Worm (Caenorhabditis elegans) whole organism, L4 larva: ENCODE data around the gene mgl-1.

Source experiments
- F26F4.8 ChIP-seq: fragments of 200-800 bp; sonication (Bioruptor generic); conservative IDR thresholded peaks from 2 replicates; pipeline ENCODE4 v1.3.6; 2022; ENCODE audit warnings: missing genetic modification characterization, missing compliant biosample characterization
- F37D6.2 ChIP-seq: sonication (generic microtip); optimal IDR thresholded peaks from 2 replicates; lab custom pipeline; 2016; ENCODE audit warnings: mild to moderate bottlenecking, missing genetic modification characterization, missing compliant biosample characterization
- F44E2.7 ChIP-seq: fragments of 200-800 bp; sonication (Bioruptor generic); IDR thresholded peaks from 2 replicates; pipeline ENCODE4 v2.1.2; 2022; ENCODE audit warnings: missing genetic modification characterization, missing compliant biosample characterization
- F49E8.2 ChIP-seq: sonication (generic microtip); optimal IDR thresholded peaks from 2 replicates; lab custom pipeline; 2016; ENCODE audit warnings: missing compliant biosample characterization, mild to moderate bottlenecking, missing genetic modification characterization, borderline replicate concordance
- R02D3.7 ChIP-seq: fragments of 150-350 bp; sonication (generic microtip); optimal IDR thresholded peaks from 3 replicates; lab custom pipeline; 2014; ENCODE audit warnings: missing biosample characterization, missing genetic modification characterization
- T20F7.1 ChIP-seq: fragments of 200-800 bp; sonication (Bioruptor generic); optimal IDR thresholded peaks from 2 replicates; lab custom pipeline; 2018; ENCODE audit warnings: mild to moderate bottlenecking, missing genetic modification characterization, missing compliant biosample characterization
- T26A8.4 ChIP-seq: fragments of 200-800 bp; sonication (Bioruptor generic); IDR thresholded peaks from 2 replicates; pipeline ENCODE4 v1.3.6; 2022; ENCODE audit warnings: missing genetic modification characterization, missing compliant biosample characterization
- Y105C5A.15 ChIP-seq: fragments of 200-800 bp; sonication (Bioruptor generic); IDR thresholded peaks from 2 replicates; pipeline ENCODE4 v1.3.6; 2022; ENCODE audit warnings: missing genetic modification characterization, missing compliant biosample characterization
- Y5F2A.4 ChIP-seq: fragments of 200-800 bp; sonication (Bioruptor generic); optimal IDR thresholded peaks from 2 replicates; lab custom pipeline; 2018; ENCODE audit warnings: mild to moderate bottlenecking, missing genetic modification characterization, missing compliant biosample characterization
- Y75B8A.6 ChIP-seq: fragments of 200-800 bp; sonication (Bioruptor generic); IDR thresholded peaks from 2 replicates; pipeline ENCODE4 v1.3.6; 2022; ENCODE audit warnings: missing genetic modification reagents, missing genetic modification characterization, missing compliant biosample characterization
- aly-2 ChIP-seq: sonication (generic microtip); optimal IDR thresholded peaks from 2 replicates; lab custom pipeline; 2018; ENCODE audit warnings: missing biosample characterization, missing genetic modification characterization
- attf-4 ChIP-seq: sonication (generic microtip); optimal IDR thresholded peaks from 3 replicates; lab custom pipeline; 2017; ENCODE audit warnings: missing biosample characterization, missing genetic modification characterization
- ceh-20 ChIP-seq: fragments of 200-800 bp; sonication (Bioruptor generic); IDR thresholded peaks from 2 replicates; pipeline ENCODE4 v1.3.6; 2022; ENCODE audit warnings: missing genetic modification reagents, missing genetic modification characterization, missing compliant biosample characterization
- ceh-32 ChIP-seq: sonication (generic microtip); optimal IDR thresholded peaks from 2 replicates; lab custom pipeline; 2016; ENCODE audit warnings: mild to moderate bottlenecking, missing genetic modification characterization, missing compliant biosample characterization; ENCODE audit not compliant: poor library complexity
- ceh-44 ChIP-seq: fragments of 200-800 bp; sonication (Bioruptor generic); IDR thresholded peaks from 2 replicates; pipeline ENCODE4 v1.3.6; 2022; ENCODE audit warnings: missing genetic modification reagents, missing genetic modification characterization, missing compliant biosample characterization
- ceh-82 ChIP-seq: sonication (generic microtip); optimal IDR thresholded peaks from 2 replicates; lab custom pipeline; 2017; ENCODE audit warnings: missing biosample characterization, missing genetic modification characterization
- ces-1 ChIP-seq: fragments of 150-350 bp; sonication (generic microtip); optimal IDR thresholded peaks from 4 replicates; lab custom pipeline; 2014; ENCODE audit warnings: missing biosample characterization, missing genetic modification reagents, missing genetic modification characterization
- ctbp-1 ChIP-seq: fragments of 200-800 bp; sonication (Bioruptor generic); IDR thresholded peaks from 2 replicates; pipeline ENCODE4 v1.3.6; 2022; ENCODE audit warnings: missing genetic modification reagents, missing genetic modification characterization, missing compliant biosample characterization
- daf-16 ChIP-seq, 3 experiments: sonication (generic microtip); optimal IDR thresholded peaks; 2 replicates each; lab custom pipeline; 2016 to 2017; ENCODE audit warnings: missing genetic modification characterization in 3 of 3, missing genetic modification reagents in 3 of 3, mild to moderate bottlenecking in 2 of 3, missing compliant biosample characterization in 2 of 3, missing biosample characterization in 1 of 3, moderate library complexity in 1 of 3
- dmd-8 ChIP-seq: fragments of 200-800 bp; sonication (Bioruptor generic); IDR thresholded peaks from 2 replicates; pipeline ENCODE4 v1.3.6; 2022; ENCODE audit warnings: missing genetic modification characterization, missing compliant biosample characterization
- dmd-9 ChIP-seq: fragments of 200-800 bp; sonication (Bioruptor generic); IDR thresholded peaks from 2 replicates; pipeline ENCODE4 v1.3.6; 2022; ENCODE audit warnings: missing genetic modification reagents, missing genetic modification characterization, missing compliant biosample characterization
- dpl-1 ChIP-seq: fragments of 150-350 bp; optimal IDR thresholded peaks from 2 replicates; lab custom pipeline; 2014; ENCODE audit warnings: missing biosample characterization, missing genetic modification reagents, missing genetic modification characterization
- duxl-1 ChIP-seq: sonication (generic microtip); optimal IDR thresholded peaks from 2 replicates; lab custom pipeline; 2016; ENCODE audit warnings: mild to moderate bottlenecking, missing genetic modification characterization, moderate library complexity, missing compliant biosample characterization; ENCODE audit not compliant: poor library complexity
- fkh-10 ChIP-seq: fragments of 150-350 bp; optimal IDR thresholded peaks from 2 replicates; lab custom pipeline; 2014; ENCODE audit warnings: missing biosample characterization, missing genetic modification reagents, missing genetic modification characterization
- gei-8 ChIP-seq: fragments of 200-800 bp; sonication (Bioruptor generic); optimal IDR thresholded peaks from 2 replicates; lab custom pipeline; 2018; ENCODE audit warnings: mild to moderate bottlenecking, missing genetic modification characterization, missing compliant biosample characterization
- hlh-11 ChIP-seq: fragments of 200-800 bp; sonication (Bioruptor generic); optimal IDR thresholded peaks from 2 replicates; lab custom pipeline; 2018; ENCODE audit warnings: mild to moderate bottlenecking, missing genetic modification characterization, missing compliant biosample characterization
- hlh-30 ChIP-seq: sonication (generic microtip); optimal IDR thresholded peaks from 2 replicates; lab custom pipeline; 2017; ENCODE audit warnings: antibody characterized with exemption, mild to moderate bottlenecking, missing genetic modification characterization, missing compliant biosample characterization; ENCODE audit not compliant: insufficient read depth
- hmg-1.1 ChIP-seq: fragments of 200-800 bp; sonication (Bioruptor generic); IDR thresholded peaks from 2 replicates; pipeline ENCODE4 v1.3.6; 2022; ENCODE audit warnings: missing genetic modification reagents, missing genetic modification characterization, missing compliant biosample characterization
- lim-7 ChIP-seq: fragments of 200-800 bp; sonication (Bioruptor generic); IDR thresholded peaks from 2 replicates; pipeline ENCODE4 v1.3.6; 2022; ENCODE audit warnings: missing genetic modification characterization, missing compliant biosample characterization
- lin-13 ChIP-seq: fragments of 150-350 bp; optimal IDR thresholded peaks from 2 replicates; lab custom pipeline; 2014; ENCODE audit warnings: missing biosample characterization, missing genetic modification reagents, missing genetic modification characterization
- lin-29 ChIP-seq: fragments of 200-800 bp; sonication (Bioruptor generic); IDR thresholded peaks from 2 replicates; pipeline ENCODE4 v1.3.6; 2022; ENCODE audit warnings: missing genetic modification reagents, missing genetic modification characterization, missing compliant biosample characterization
- lir-3 ChIP-seq: sonication (generic microtip); optimal IDR thresholded peaks from 2 replicates; lab custom pipeline; 2016; ENCODE audit warnings: mild to moderate bottlenecking, missing genetic modification characterization, missing compliant biosample characterization
- madf-5 ChIP-seq, 2 experiments: fragments of 200-800 bp; sonication (Bioruptor generic); IDR thresholded peaks; 2 replicates each; pipeline ENCODE4 v1.3.6; 2022; ENCODE audit warnings: missing compliant biosample characterization in 2 of 2, missing genetic modification characterization in 2 of 2
- mes-2 ChIP-seq: sonication (generic microtip); optimal IDR thresholded peaks from 2 replicates; lab custom pipeline; 2016; ENCODE audit warnings: missing genotype, mild to moderate bottlenecking, missing genetic modification characterization, missing compliant biosample characterization; ENCODE audit not compliant: poor library complexity, severe bottlenecking
- mxl-2 ChIP-seq: fragments of 200-800 bp; sonication (Bioruptor generic); conservative IDR thresholded peaks from 2 replicates; pipeline ENCODE4 v1.3.6; 2022; ENCODE audit warnings: missing genetic modification reagents, missing genetic modification characterization, missing compliant biosample characterization
- mxl-3 ChIP-seq: fragments of 200-800 bp; sonication (Bioruptor generic); optimal IDR thresholded peaks from 2 replicates; lab custom pipeline; 2018; ENCODE audit warnings: mild to moderate bottlenecking, missing genetic modification characterization, missing compliant biosample characterization
- nhr-111 ChIP-seq: fragments of 200-800 bp; sonication (Bioruptor generic); optimal IDR thresholded peaks from 2 replicates; lab custom pipeline; 2018; ENCODE audit warnings: mild to moderate bottlenecking, missing genetic modification characterization, missing compliant biosample characterization
- nhr-25 ChIP-seq: sonication (generic microtip); optimal IDR thresholded peaks from 2 replicates; lab custom pipeline; 2017; ENCODE audit warnings: missing genetic modification characterization, mild to moderate bottlenecking, missing compliant biosample characterization, antibody characterized with exemption, moderate library complexity, borderline replicate concordance; ENCODE audit not compliant: insufficient read depth
- nhr-41 ChIP-seq: fragments of 200-800 bp; sonication (Bioruptor generic); IDR thresholded peaks from 2 replicates; pipeline ENCODE4 v1.3.6; 2022; ENCODE audit warnings: missing genetic modification reagents, missing genetic modification characterization, missing compliant biosample characterization
- nhr-48 ChIP-seq: sonication (generic microtip); optimal IDR thresholded peaks from 2 replicates; lab custom pipeline; 2016; ENCODE audit warnings: mild to moderate bottlenecking, missing genetic modification characterization, missing compliant biosample characterization
- pqm-1 ChIP-seq: sonication (generic microtip); optimal IDR thresholded peaks from 2 replicates; lab custom pipeline; 2017; ENCODE audit warnings: missing biosample characterization, missing genetic modification characterization
- rbr-2 ChIP-seq: sonication (generic microtip); optimal IDR thresholded peaks from 2 replicates; lab custom pipeline; 2016; ENCODE audit warnings: missing genotype, missing genetic modification characterization, missing compliant biosample characterization
- skn-1 ChIP-seq: fragments of 150-350 bp; optimal IDR thresholded peaks from 2 replicates; lab custom pipeline; 2014; ENCODE audit warnings: missing biosample characterization, missing genetic modification characterization
- snpc-1.2 ChIP-seq: fragments of 200-800 bp; sonication (Bioruptor generic); IDR thresholded peaks from 2 replicates; pipeline ENCODE4 v1.3.6; 2022; ENCODE audit warnings: missing genetic modification reagents, missing genetic modification characterization, missing compliant biosample characterization
- snpc-4 ChIP-seq: fragments of 150-350 bp; optimal IDR thresholded peaks from 2 replicates; lab custom pipeline; 2014; ENCODE audit warnings: missing biosample characterization, missing genetic modification characterization
- spr-1 ChIP-seq: sonication (generic microtip); optimal IDR thresholded peaks from 2 replicates; lab custom pipeline; 2016; ENCODE audit warnings: mild to moderate bottlenecking, missing genetic modification characterization, missing compliant biosample characterization
- tag-97 ChIP-seq: fragments of 200-800 bp; sonication (Bioruptor generic); IDR thresholded peaks from 2 replicates; pipeline ENCODE4 v1.3.6; 2022; ENCODE audit warnings: missing genetic modification characterization, missing compliant biosample characterization
- tra-1 ChIP-seq: fragments of 200-800 bp; sonication (Bioruptor generic); IDR thresholded peaks from 2 replicates; pipeline ENCODE4 v1.3.6; 2022; ENCODE audit warnings: missing genetic modification reagents, missing genetic modification characterization, missing compliant biosample characterization
- unc-130 ChIP-seq: sonication (generic microtip); optimal IDR thresholded peaks from 2 replicates; lab custom pipeline; 2016; ENCODE audit warnings: missing genetic modification reagents, missing genetic modification characterization, missing compliant biosample characterization
- ztf-11 ChIP-seq: fragments of 150-350 bp; optimal IDR thresholded peaks from 2 replicates; lab custom pipeline; 2014; ENCODE audit warnings: missing biosample characterization, missing genetic modification characterization

Gene mgl-1

DNA sequence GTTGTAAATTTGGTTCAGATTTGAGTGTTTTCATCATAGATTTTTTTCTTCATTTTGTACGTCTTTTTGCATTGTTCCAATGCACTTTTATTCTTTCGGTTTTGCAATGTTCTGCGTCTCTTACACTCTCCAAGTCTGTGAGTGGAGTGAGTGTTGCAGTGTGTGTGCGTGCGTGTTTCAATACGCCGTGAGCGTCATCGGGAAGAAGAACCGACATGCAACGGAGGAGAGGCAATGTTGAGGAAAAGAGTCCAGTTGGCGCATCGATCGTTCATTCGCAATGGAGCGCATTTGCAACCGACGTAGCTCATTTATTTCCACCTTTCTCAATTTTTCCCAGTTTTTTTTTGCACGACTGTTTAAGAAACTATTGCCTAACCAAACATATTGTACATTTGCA is 17.5 kb downstream of the mgl-1 start, which contains the start of gene ZC506.1 (continued):
- TF ChIP-seq dmd-8 (GFP tag; lab: Robert Waterston, UW) (0 out of 2 replicates have a peak, but pooled peaks have one; percentile 42), Y105C5A.15 (GFP tag; lab: Robert Waterston, UW) (no peak), T20F7.1 (peak; percentile 84), unc-130 (GFP tag; lab: Kevin White, UChicago) (no peak), lir-3 (tag; lab: Kevin White, UChicago) (no peak), nhr-25 (tag; lab: Kevin White, UChicago) (peak; percentile 90), snpc-1.2 (GFP tag; lab: Robert Waterston, UW) (no peak), fkh-10 (GFP tag; lab: Kevin White, UChicago) (peak; percentile 54), spr-1 (tag; lab: Kevin White, UChicago) (peak; percentile 91), R02D3.7 (no peak), Y5F2A.4 (GFP tag; lab: Kevin White, UChicago) (no peak), attf-4 (tag; lab: Kevin White, UChicago) (no peak), hlh-11 (tag; lab: Kevin White, UChicago) (peak; percentile 98), pqm-1 (tag; lab: Kevin White, UChicago) (peak; percentile 46), F49E8.2 (tag; lab: Kevin White, UChicago) (no peak), aly-2 (tag; lab: Kevin White, UChicago) (peak; percentile 1), mxl-3 (GFP tag; lab: Kevin White, UChicago) (peak; percentile 94), hmg-1.1 (peak; percentile 97), skn-1 (tag; lab: Kevin White, UChicago) (no peak), ztf-11 (tag; lab: Kevin White, UChicago) (no peak), rbr-2 (tag; lab: Kevin White, UChicago) (peak; percentile 97), hlh-30 (tag; lab: Kevin White, UChicago) (peak; percentile 87), lim-7 (no peak), T26A8.4 (GFP tag; lab: Robert Waterston, UW) (peak; percentile 87), mes-2 (tag; lab: Kevin White, UChicago) (peak; percentile 93), F44E2.7 (GFP tag; lab: Robert Waterston, UW) (no peak), gei-8 (GFP tag; lab: Kevin White, UChicago) (peak; percentile 22), F37D6.2 (tag; lab: Kevin White, UChicago) (peak; percentile 83), tra-1 (peak; percentile 93), Y75B8A.6 (GFP tag; lab: Robert Waterston, UW) (peak; percentile 64; the same call in 1 of the 2 replicates), ceh-44 (GFP tag; lab: Robert Waterston, UW) (no peak), ceh-20 (peak; percentile 76; the same call in 1 of the 2 replicates), snpc-4 (tag; lab: Kevin White, UChicago) (no peak), nhr-41 (no peak), nhr-111 (no peak), ceh-32 (tag; lab: Kevin White, UChicago) (no peak), nhr-48 (peak; percentile 87), lin-13 (GFP tag; lab: Kevin White, UChicago) (peak; percentile 95), daf-16 (GFP tag; optimal IDR thresholded peaks at IDR 0.05; lab: Kevin White, UChicago) (peak; percentile 43 to 67), daf-16 (tag; optimal IDR thresholded peaks at IDR 0.05; lab: Kevin White, UChicago) (peak; percentile 87), mxl-2 (GFP tag; lab: Robert Waterston, UW) (peak; percentile 74; the same call in 1 of the 2 replicates), ctbp-1 (peak; percentile 92), F26F4.8 (GFP tag; lab: Robert Waterston, UW) (no peak), ceh-82 (tag; lab: Kevin White, UChicago) (no peak), tag-97 (GFP tag; lab: Robert Waterston, UW) (no peak), ces-1 (GFP tag; lab: Kevin White, UChicago) (no peak), dmd-9 (peak; percentile 67; the same call in 1 of the 2 replicates), madf-5 (GFP tag; IDR thresholded peaks at IDR 0.05; lab: Robert Waterston, UW) (no peak), lin-29 (GFP tag; lab: Robert Waterston, UW) (0 out of 2 replicates have a peak, but pooled peaks have one; percentile 11), dpl-1 (GFP tag; lab: Kevin White, UChicago) (peak; percentile 62), duxl-1 (tag; lab: Kevin White, UChicago) (peak; percentile 58)
